Worm (Caenorhabditis elegans) whole organism, mixed stage, embryonic: ENCODE results near the gene C28D4.4.

ENCODE experiments used
- cnd-1 ChIP-seq: fragments of 200-800 bp; sonication (Bioruptor generic); optimal IDR thresholded peaks from 2 replicates; lab custom pipeline; 2018; ENCODE audit warnings: mild to moderate bottlenecking, missing genetic modification characterization, missing compliant biosample characterization
- drap-1 ChIP-seq: fragments of 200-800 bp; sonication (Bioruptor generic); optimal IDR thresholded peaks from 3 replicates; lab custom pipeline; 2018; ENCODE audit warnings: mild to moderate bottlenecking, missing genetic modification characterization, missing compliant biosample characterization
- elt-3 ChIP-seq: fragments of 150-350 bp; optimal IDR thresholded peaks from 2 replicates; lab custom pipeline; 2014; ENCODE audit warnings: missing biosample characterization, missing genetic modification characterization
- nhr-12 ChIP-seq: fragments of 150-350 bp; optimal IDR thresholded peaks from 2 replicates; lab custom pipeline; 2014; ENCODE audit warnings: missing biosample characterization, missing genetic modification characterization
- nhr-237 ChIP-seq: fragments of 150-350 bp; optimal IDR thresholded peaks from 2 replicates; lab custom pipeline; 2014; ENCODE audit warnings: missing biosample characterization, missing genetic modification characterization
- nhr-76 ChIP-seq: sonication (generic microtip); optimal IDR thresholded peaks from 2 replicates; lab custom pipeline; 2017; ENCODE audit warnings: missing biosample characterization, missing genetic modification characterization
- pha-4 ChIP-seq: fragments of 150-350 bp; optimal IDR thresholded peaks from 2 replicates; lab custom pipeline; 2018; ENCODE audit warnings: missing biosample characterization, missing genetic modification reagents, missing genetic modification characterization
- snpc-4 ChIP-seq: fragments of 150-350 bp; optimal IDR thresholded peaks from 2 replicates; lab custom pipeline; 2014; ENCODE audit warnings: missing biosample characterization, missing genetic modification characterization
- unc-62 ChIP-seq: fragments of 150-350 bp; optimal IDR thresholded peaks from 2 replicates; lab custom pipeline; 2014; ENCODE audit warnings: missing biosample characterization, missing genetic modification reagents, missing genetic modification characterization

DNA sequence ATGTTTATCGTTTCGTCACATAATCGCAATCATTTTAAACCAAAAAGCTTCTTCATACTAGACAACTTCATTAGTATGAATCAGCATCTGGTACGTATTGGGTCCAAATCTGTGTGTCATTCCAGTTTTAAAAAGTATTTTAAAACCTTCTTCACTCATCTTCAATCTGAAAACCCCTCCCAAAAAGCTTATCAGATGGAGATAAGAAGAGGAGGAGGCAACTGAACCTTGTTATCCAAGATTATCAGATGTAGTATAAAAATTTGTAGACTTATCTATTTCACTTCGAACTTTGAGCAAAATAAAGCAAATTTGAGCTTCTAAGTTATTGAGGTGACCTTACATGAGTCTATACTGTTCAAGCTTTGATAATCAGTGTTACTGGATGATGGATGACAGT is 34.9 kb downstream of the C28D4.4 start, which contains the start of gene nhr-38:
- TF ChIP-seq cnd-1 (tag; lab: Kevin White, UChicago), result no peak
- no peak for TF ChIP-seq snpc-4 (tag; lab: Kevin White, UChicago)
- no peak for TF ChIP-seq elt-3 (tag; lab: Kevin White, UChicago)
- no peak for TF ChIP-seq drap-1 (GFP tag; lab: Kevin White, UChicago)
- no peak for TF ChIP-seq nhr-76 (tag; lab: Kevin White, UChicago)
- no peak for TF ChIP-seq nhr-237
- TF ChIP-seq nhr-12 (tag; lab: Kevin White, UChicago), result no peak
- TF ChIP-seq pha-4 (tag; lab: Kevin White, UChicago), result no peak
- TF ChIP-seq unc-62 (GFP tag; lab: Kevin White, UChicago), result no peak
